Fruit fly (Drosophila melanogaster) whole organism, embryonic: ENCODE results near the gene pasi2.

Experiments used
- B-H2 ChIP-seq: fragments of 200-800 bp; sonication (Bioruptor generic); optimal IDR thresholded peaks from 2 replicates; lab custom pipeline; 2018; ENCODE audit warnings: missing biosample characterization, mild to moderate bottlenecking, missing genetic modification characterization
- C15 ChIP-seq: fragments of 200-800 bp; sonication (Bioruptor generic); IDR thresholded peaks from 3 replicates; pipeline ENCODE4 v1.3.6; 2022; ENCODE audit warnings: missing biosample characterization, missing genetic modification characterization
- CG10147 ChIP-seq: fragments of 200-800 bp; sonication (Bioruptor generic); optimal IDR thresholded peaks from 2 replicates; lab custom pipeline; 2019; ENCODE audit warnings: missing biosample characterization, mild to moderate bottlenecking, missing genetic modification characterization, moderate library complexity
- CG11085 ChIP-seq: fragments of 200-800 bp; sonication (Bioruptor generic); IDR thresholded peaks from 2 replicates; pipeline ENCODE4 v1.3.6; 2022; ENCODE audit warnings: missing biosample characterization, missing genetic modification characterization
- CG11093 ChIP-seq: fragments of 200-800 bp; sonication (Bioruptor generic); IDR thresholded peaks from 3 replicates; pipeline ENCODE4 v1.3.6; 2022; ENCODE audit warnings: missing biosample characterization, missing genetic modification characterization
- CG11723 ChIP-seq: fragments of 200-800 bp; sonication (Bioruptor generic); optimal IDR thresholded peaks from 2 replicates; lab custom pipeline; 2017; ENCODE audit warnings: missing biosample characterization, mild to moderate bottlenecking, missing genetic modification characterization
- CG12104 ChIP-seq: fragments of 200-800 bp; sonication (Bioruptor generic); optimal IDR thresholded peaks from 3 replicates; lab custom pipeline; 2016; ENCODE audit warnings: missing biosample characterization, missing genetic modification characterization
- CG1233 ChIP-seq: fragments of 200-800 bp; sonication (Bioruptor generic); optimal IDR thresholded peaks from 4 replicates; lab custom pipeline; 2018; ENCODE audit warnings: missing biosample characterization, mild to moderate bottlenecking, missing genetic modification characterization
- CG12942 ChIP-seq: fragments of 200-800 bp; sonication (Bioruptor generic); optimal IDR thresholded peaks from 3 replicates; lab custom pipeline; 2016; ENCODE audit warnings: missing biosample characterization, missing genetic modification characterization
- CG1647 ChIP-seq: fragments of 200-800 bp; sonication (Bioruptor generic); optimal IDR thresholded peaks from 3 replicates; lab custom pipeline; 2016; ENCODE audit warnings: missing biosample characterization, missing genetic modification characterization
- CG16813 ChIP-seq: fragments of 200-800 bp; sonication (Bioruptor generic); IDR thresholded peaks from 3 replicates; pipeline ENCODE4 v1.3.6; 2022; ENCODE audit warnings: missing biosample characterization, missing genetic modification characterization; ENCODE audit not compliant: partially characterized antibody
- CG16815 ChIP-seq: fragments of 200-800 bp; sonication (Bioruptor generic); optimal IDR thresholded peaks from 3 replicates; lab custom pipeline; 2017; ENCODE audit warnings: missing biosample characterization, mild to moderate bottlenecking, missing genetic modification characterization
- CG16863 ChIP-seq: fragments of 200-800 bp; sonication (Bioruptor generic); optimal IDR thresholded peaks from 3 replicates; lab custom pipeline; 2016; ENCODE audit warnings: missing biosample characterization, missing genetic modification characterization
- CG17612 ChIP-seq: fragments of 200-800 bp; sonication (Bioruptor generic); IDR thresholded peaks from 2 replicates; pipeline ENCODE4 v1.3.6; 2022; ENCODE audit warnings: missing biosample characterization, missing genetic modification characterization
- CG18262 ChIP-seq: fragments of 200-800 bp; optimal IDR thresholded peaks from 3 replicates; lab custom pipeline; 2019; ENCODE audit warnings: missing biosample characterization, mild to moderate bottlenecking, missing genetic modification characterization, moderate library complexity
- CG3065 ChIP-seq: fragments of 200-800 bp; sonication (Bioruptor generic); optimal IDR thresholded peaks from 2 replicates; lab custom pipeline; 2016; ENCODE audit warnings: missing biosample characterization, missing genetic modification characterization
- CG8281 ChIP-seq: fragments of 200-800 bp; sonication (Bioruptor generic); optimal IDR thresholded peaks from 2 replicates; lab custom pipeline; 2018; ENCODE audit warnings: missing biosample characterization, mild to moderate bottlenecking, missing genetic modification characterization, moderate library complexity
- CG9727 ChIP-seq: fragments of 200-800 bp; sonication (Bioruptor generic); optimal IDR thresholded peaks from 3 replicates; lab custom pipeline; 2017; ENCODE audit warnings: missing biosample characterization, mild to moderate bottlenecking, missing genetic modification characterization
- CG9817 ChIP-seq: fragments of 200-800 bp; sonication (Bioruptor generic); optimal IDR thresholded peaks from 2 replicates; lab custom pipeline; 2018; ENCODE audit warnings: missing biosample characterization, mild to moderate bottlenecking, missing genetic modification characterization, moderate library complexity
- CG9876 ChIP-seq: fragments of 200-800 bp; sonication (Bioruptor generic); optimal IDR thresholded peaks from 2 replicates; lab custom pipeline; 2016; ENCODE audit warnings: missing biosample characterization, missing genetic modification characterization
- CrebB ChIP-seq: fragments of 200-800 bp; sonication (Bioruptor generic); optimal IDR thresholded peaks from 3 replicates; lab custom pipeline; 2018; ENCODE audit warnings: missing biosample characterization, mild to moderate bottlenecking, missing genetic modification characterization
- Dfd ChIP-seq, 2 experiments: fragments of >200 bp; optimal IDR thresholded peaks; 2 replicates each; lab custom pipeline; 2017; ENCODE audit warnings: missing biosample characterization in 2 of 2, missing genetic modification characterization in 2 of 2
- Drgx ChIP-seq: fragments of 200-800 bp; sonication (Bioruptor generic); IDR thresholded peaks from 2 replicates; pipeline ENCODE4 v1.3.6; 2022; ENCODE audit warnings: missing biosample characterization, missing genetic modification characterization
- E2f1 ChIP-seq: fragments of 200-800 bp; sonication (Bioruptor generic); IDR thresholded peaks from 2 replicates; pipeline ENCODE4 v1.3.6; 2022; ENCODE audit warnings: missing biosample characterization, missing genetic modification characterization
- Hey ChIP-seq: fragments of 200-800 bp; sonication (Bioruptor generic); optimal IDR thresholded peaks from 3 replicates; lab custom pipeline; 2018; ENCODE audit warnings: missing biosample characterization, mild to moderate bottlenecking, missing genetic modification characterization
- Hsf ChIP-seq: fragments of 200-800 bp; sonication (Bioruptor generic); optimal IDR thresholded peaks from 3 replicates; lab custom pipeline; 2016; ENCODE audit warnings: missing biosample characterization, missing genetic modification characterization
- Med ChIP-seq: fragments of 200-800 bp; sonication (Bioruptor generic); peaks from one replicate; lab custom pipeline; 2016; ENCODE audit warnings: missing biosample characterization, missing genetic modification characterization, mild to moderate bottlenecking, inconsistent platforms, moderate library complexity
- Mrtf ChIP-seq: fragments of 200-800 bp; sonication (Bioruptor generic); IDR thresholded peaks from 3 replicates; pipeline ENCODE4 v1.3.6; 2022; ENCODE audit warnings: missing biosample characterization, missing genetic modification characterization
- NC2β ChIP-seq: fragments of 200-800 bp; sonication (Bioruptor generic); optimal IDR thresholded peaks from 2 replicates; lab custom pipeline; 2016; ENCODE audit warnings: missing biosample characterization, missing genetic modification characterization
- Optix ChIP-seq: fragments of 200-800 bp; sonication (Bioruptor generic); IDR thresholded peaks from 3 replicates; pipeline ENCODE4 v1.3.6; 2022; ENCODE audit warnings: missing biosample characterization, missing genetic modification characterization
- Usf ChIP-seq: fragments of 200-800 bp; sonication (Bioruptor generic); optimal IDR thresholded peaks from 2 replicates; lab custom pipeline; 2017; ENCODE audit warnings: missing genotype, missing biosample characterization, missing genetic modification characterization
- amos ChIP-seq: fragments of 200-800 bp; sonication (Bioruptor generic); IDR thresholded peaks from 2 replicates; pipeline ENCODE4 v1.3.6; 2022; ENCODE audit warnings: missing biosample characterization, missing genetic modification characterization; ENCODE audit not compliant: partially characterized antibody
- br ChIP-seq: fragments of >200 bp; optimal IDR thresholded peaks from 2 replicates; lab custom pipeline; 2017
- cato ChIP-seq: fragments of 200-800 bp; sonication (Bioruptor generic); optimal IDR thresholded peaks from 2 replicates; lab custom pipeline; 2016; ENCODE audit warnings: missing biosample characterization, missing genetic modification characterization, borderline replicate concordance
- caup ChIP-seq: fragments of 200-800 bp; sonication (Bioruptor generic); optimal IDR thresholded peaks from 3 replicates; lab custom pipeline; 2017; ENCODE audit warnings: missing biosample characterization, mild to moderate bottlenecking, missing genetic modification characterization, moderate library complexity; ENCODE audit not compliant: severe bottlenecking
- chm ChIP-seq: fragments of 200-800 bp; sonication (Bioruptor generic); IDR thresholded peaks from 2 replicates; pipeline ENCODE4 v1.3.6; 2022; ENCODE audit warnings: missing biosample characterization, missing genetic modification characterization
- ewg ChIP-seq: fragments of 200-800 bp; sonication (Bioruptor generic); optimal IDR thresholded peaks from 3 replicates; lab custom pipeline; 2017; ENCODE audit warnings: mild to moderate bottlenecking, missing biosample characterization, missing genetic modification reagents, missing genetic modification characterization
- fu2 ChIP-seq: fragments of 200-800 bp; sonication (Bioruptor generic); optimal IDR thresholded peaks from 2 replicates; lab custom pipeline; 2016; ENCODE audit warnings: missing biosample characterization, missing genetic modification characterization
- knrl ChIP-seq: fragments of 200-800 bp; sonication (Bioruptor generic); IDR thresholded peaks from 3 replicates; pipeline ENCODE4 v1.3.6; 2022; ENCODE audit warnings: missing biosample characterization, missing genetic modification characterization; ENCODE audit not compliant: partially characterized antibody
- mld ChIP-seq: fragments of 200-800 bp; sonication (Bioruptor generic); IDR thresholded peaks from 3 replicates; pipeline ENCODE4 v1.3.6; 2022; ENCODE audit warnings: missing biosample characterization, missing genetic modification characterization; ENCODE audit not compliant: partially characterized antibody
- otp ChIP-seq: fragments of 200-800 bp; sonication (Bioruptor generic); IDR thresholded peaks from 3 replicates; pipeline ENCODE4, ENCODE4 v1.3.6; 2022; ENCODE audit warnings: missing biosample characterization, missing genetic modification characterization
- p53 ChIP-seq: fragments of 200-800 bp; sonication (Bioruptor generic); optimal IDR thresholded peaks from 2 replicates; lab custom pipeline; 2016; ENCODE audit warnings: missing biosample characterization, missing genetic modification characterization
- repo ChIP-seq: fragments of 200-800 bp; sonication (Bioruptor generic); optimal IDR thresholded peaks from 2 replicates; lab custom pipeline; 2016; ENCODE audit warnings: missing biosample characterization, missing genetic modification characterization
- run ChIP-seq: fragments of 200-800 bp; sonication (Bioruptor generic); optimal IDR thresholded peaks from 3 replicates; lab custom pipeline; 2018; ENCODE audit warnings: missing biosample characterization, mild to moderate bottlenecking, missing genetic modification characterization
- salm ChIP-seq: fragments of 200-800 bp; sonication (Bioruptor generic); optimal IDR thresholded peaks from 2 replicates; lab custom pipeline; 2018; ENCODE audit warnings: missing biosample characterization, mild to moderate bottlenecking, missing genetic modification characterization
- seq ChIP-seq: fragments of 200-800 bp; sonication (Bioruptor generic); IDR thresholded peaks from 2 replicates; pipeline ENCODE4 v1.3.6; 2022; ENCODE audit warnings: missing biosample characterization, missing genetic modification characterization
- tgo ChIP-seq: fragments of 200-800 bp; sonication (Bioruptor generic); IDR thresholded peaks from 3 replicates; pipeline ENCODE4 v1.3.6; 2022; ENCODE audit warnings: missing biosample characterization, missing genetic modification characterization
- ttk ChIP-seq: fragments of 200-800 bp; sonication (Bioruptor generic); IDR thresholded peaks from 2 replicates; pipeline ENCODE4 v2.1.2; 2022; ENCODE audit warnings: missing biosample characterization, missing genetic modification characterization
- tup ChIP-seq: fragments of 200-800 bp; sonication (Bioruptor generic); optimal IDR thresholded peaks from 2 replicates; lab custom pipeline; 2016; ENCODE audit warnings: missing biosample characterization, mild to moderate bottlenecking, missing genetic modification characterization, moderate library complexity
- vfl ChIP-seq: fragments of 200-800 bp; sonication (Bioruptor generic); optimal IDR thresholded peaks from 2 replicates; lab custom pipeline; 2016; ENCODE audit warnings: missing biosample characterization, missing genetic modification characterization
- wdn ChIP-seq: fragments of 200-800 bp; sonication (Bioruptor generic); IDR thresholded peaks from 2 replicates; pipeline ENCODE4 v1.3.6; 2022; ENCODE audit warnings: missing biosample characterization, missing genetic modification characterization

pasi2 gene

dm6 chr3R:9342248-9342882, 7.4 kb downstream of the pasi2 start (continued):
- TF ChIP-seq CG11093 (no peak), CG10147 (GFP tag; lab: Kevin White, UChicago) (no peak), p53 (no peak), wdn (GFP tag; lab: Robert Waterston, UW) (no peak), CG1647 (GFP tag; lab: Kevin White, UChicago) (no peak), Hsf (GFP tag; lab: Kevin White, UChicago) (peak; percentile 25), CG12104 (peak; percentile 57), Med (peak; percentile 91), amos (GFP tag; lab: Robert Waterston, UW) (no peak), ttk (no peak), repo (GFP tag; lab: Kevin White, UChicago) (no peak), chm (GFP tag; lab: Robert Waterston, UW) (peak; percentile 6; the same call in 1 of the 2 replicates), Hey (no peak), CG1233 (GFP tag; lab: Kevin White, UChicago) (peak; percentile 62), C15 (GFP tag; lab: Robert Waterston, UW) (no peak), CG18262 (tag; lab: Kevin White, UChicago) (peak; percentile 52), CG11085 (GFP tag; lab: Robert Waterston, UW) (no peak), Optix (GFP tag; lab: Robert Waterston, UW) (no peak), B-H2 (peak; percentile 81), otp (GFP tag; lab: Robert Waterston, UW) (no peak), CG11723 (peak; percentile 21), CG17612 (no peak), CG3065 (GFP tag; lab: Kevin White, UChicago) (no peak), CG9727 (GFP tag; lab: Kevin White, UChicago) (peak; percentile 50), CG16813 (GFP tag; lab: Robert Waterston, UW) (no peak), E2f1 (GFP tag; lab: Robert Waterston, UW) (no peak), tup (GFP tag; lab: Kevin White, UChicago) (no peak), caup (GFP tag; lab: Kevin White, UChicago) (peak; percentile 68), vfl (GFP tag; lab: Kevin White, UChicago) (peak; percentile 36), ewg (GFP tag; lab: Kevin White, UChicago) (no peak), CG9876 (GFP tag; lab: Kevin White, UChicago) (no peak), mld (GFP tag; lab: Robert Waterston, UW) (no peak), seq (GFP tag; lab: Robert Waterston, UW) (no peak), tgo (GFP tag; lab: Robert Waterston, UW) (no peak), cato (no peak), Dfd (GFP tag; optimal IDR thresholded peaks at IDR 0.05; lab: Kevin White, UChicago) (no peak), CG9817 (tag; lab: Kevin White, UChicago) (no peak), CG8281 (tag; lab: Kevin White, UChicago) (no peak), br (lab: Kevin White, UChicago) (no peak), Usf (GFP tag; lab: Kevin White, UChicago) (no peak), run (tag; lab: Kevin White, UChicago) (peak; percentile 51), CG12942 (GFP tag; lab: Kevin White, UChicago) (peak; percentile 4), salm (tag; lab: Kevin White, UChicago) (peak; percentile 12), CG16815 (GFP tag; lab: Kevin White, UChicago) (no peak), NC2β (no peak), Drgx (GFP tag; lab: Robert Waterston, UW) (peak; percentile 34), CG16863 (GFP tag; lab: Kevin White, UChicago) (no peak), fu2 (no peak), knrl (no peak), Mrtf (GFP tag; lab: Robert Waterston, UW) (no peak), CrebB (peak; percentile 79)
